Fruit fly (Drosophila melanogaster): ENCODE measurements around the gene Myc.

Gene Myc

dm6 chrX:3436183-3436582 is 63.2 kb downstream of the Myc start:
- no peak for TF ChIP-seq Sin3A (optimal IDR thresholded peaks at IDR 0.05)
- no peak for TF ChIP-seq Myc (optimal IDR thresholded peaks at IDR 0.05)
- no peak for TF ChIP-seq insv (optimal IDR thresholded peaks at IDR 0.05)
- TF ChIP-seq ttk (optimal IDR thresholded peaks at IDR 0.05) = no peak
- no peak for TF ChIP-seq h (optimal IDR thresholded peaks at IDR 0.05)
- TF ChIP-seq psq (optimal IDR thresholded peaks at IDR 0.05) = no peak

dm6 chrX:3437493-3437892 is 64.5 kb downstream of the Myc start:
- TF ChIP-seq Sin3A (optimal IDR thresholded peaks at IDR 0.05) (no peak), psq (optimal IDR thresholded peaks at IDR 0.05) (no peak), ttk (optimal IDR thresholded peaks at IDR 0.05) (no peak), insv (optimal IDR thresholded peaks at IDR 0.05) (no peak), h (optimal IDR thresholded peaks at IDR 0.05) (no peak), Myc (optimal IDR thresholded peaks at IDR 0.05) (no peak)

dm6 chrX:3440506-3440905 is 67.5 kb downstream of the Myc start:
- TF ChIP-seq psq (optimal IDR thresholded peaks at IDR 0.05) (no peak), Myc (optimal IDR thresholded peaks at IDR 0.05) (no peak), ttk (optimal IDR thresholded peaks at IDR 0.05) (no peak), Sin3A (optimal IDR thresholded peaks at IDR 0.05) (no peak), insv (optimal IDR thresholded peaks at IDR 0.05) (no peak), h (optimal IDR thresholded peaks at IDR 0.05) (no peak)

Measured in Kc167 (cell line).